Fruit fly (Drosophila melanogaster) whole organism, embryonic: ENCODE data around the gene Mms19.

ENCODE experiments used
- CG10267 ChIP-seq: fragments of 200-800 bp; sonication (Bioruptor generic); optimal IDR thresholded peaks from 2 replicates; lab custom pipeline; 2018; ENCODE audit warnings: missing biosample characterization, mild to moderate bottlenecking, missing genetic modification characterization, moderate library complexity
- CG10274 ChIP-seq: fragments of 200-800 bp; sonication (Bioruptor generic); optimal IDR thresholded peaks from 3 replicates; lab custom pipeline; 2017; ENCODE audit warnings: missing biosample characterization, mild to moderate bottlenecking, missing genetic modification characterization
- CG11398 ChIP-seq: fragments of 200-800 bp; sonication (Bioruptor generic); optimal IDR thresholded peaks from 2 replicates; lab custom pipeline; 2016; ENCODE audit warnings: missing biosample characterization, missing genetic modification characterization
- CG11504 ChIP-seq: fragments of 200-800 bp; sonication (Bioruptor generic); optimal IDR thresholded peaks from 3 replicates; lab custom pipeline; 2019; ENCODE audit warnings: missing biosample characterization, mild to moderate bottlenecking, missing genetic modification characterization, moderate library complexity
- CG12071 ChIP-seq: fragments of 200-800 bp; sonication (Bioruptor generic); optimal IDR thresholded peaks from 3 replicates; lab custom pipeline; 2018; ENCODE audit warnings: missing biosample characterization, mild to moderate bottlenecking, missing genetic modification characterization
- CG12219 ChIP-seq: fragments of 200-800 bp; sonication (Bioruptor generic); optimal IDR thresholded peaks from 3 replicates; lab custom pipeline; 2018; ENCODE audit warnings: missing biosample characterization, mild to moderate bottlenecking, missing genetic modification characterization
- CG12744 ChIP-seq: fragments of 200-800 bp; sonication (Bioruptor generic); optimal IDR thresholded peaks from 2 replicates; lab custom pipeline; 2016; ENCODE audit warnings: missing biosample characterization, missing genetic modification characterization
- CG15269 ChIP-seq: fragments of 200-800 bp; sonication (Bioruptor generic); optimal IDR thresholded peaks from 2 replicates; lab custom pipeline; 2018; ENCODE audit warnings: missing biosample characterization, mild to moderate bottlenecking, missing genetic modification characterization, moderate library complexity
- CG15479 ChIP-seq: fragments of 200-800 bp; sonication (Bioruptor generic); optimal IDR thresholded peaks from 3 replicates; lab custom pipeline; 2019; ENCODE audit warnings: missing biosample characterization, mild to moderate bottlenecking, missing genetic modification characterization, moderate library complexity
- CG15601 ChIP-seq: fragments of 200-800 bp; sonication (Bioruptor generic); optimal IDR thresholded peaks from 3 replicates; lab custom pipeline; 2019; ENCODE audit warnings: missing biosample characterization, mild to moderate bottlenecking, missing genetic modification characterization, moderate library complexity
- CG1647 ChIP-seq: fragments of 200-800 bp; sonication (Bioruptor generic); optimal IDR thresholded peaks from 3 replicates; lab custom pipeline; 2016; ENCODE audit warnings: missing biosample characterization, missing genetic modification characterization
- CG16863 ChIP-seq: fragments of 200-800 bp; sonication (Bioruptor generic); optimal IDR thresholded peaks from 3 replicates; lab custom pipeline; 2016; ENCODE audit warnings: missing biosample characterization, missing genetic modification characterization
- CG17328 ChIP-seq: fragments of 200-800 bp; sonication (Bioruptor generic); IDR thresholded peaks from 2 replicates; pipeline ENCODE4 v1.3.6; 2022; ENCODE audit warnings: missing biosample characterization, missing genetic modification characterization
- CG17361 ChIP-seq: fragments of 200-800 bp; sonication (Bioruptor generic); IDR thresholded peaks from 3 replicates; pipeline ENCODE4 v1.3.6; 2022; ENCODE audit warnings: missing biosample characterization, missing genetic modification characterization
- CG2678 ChIP-seq: fragments of 200-800 bp; sonication (Bioruptor generic); optimal IDR thresholded peaks from 3 replicates; lab custom pipeline; 2019; ENCODE audit warnings: missing biosample characterization, mild to moderate bottlenecking, missing genetic modification characterization, moderate library complexity
- CG30403 ChIP-seq: fragments of 200-800 bp; sonication (Bioruptor generic); optimal IDR thresholded peaks from 3 replicates; lab custom pipeline; 2016; ENCODE audit warnings: missing biosample characterization, missing genetic modification characterization
- CG3281 ChIP-seq: fragments of 200-800 bp; sonication (Bioruptor generic); optimal IDR thresholded peaks from 3 replicates; lab custom pipeline; 2017; ENCODE audit warnings: missing biosample characterization, mild to moderate bottlenecking, missing genetic modification characterization
- CG3726 ChIP-seq: fragments of 200-800 bp; sonication (Bioruptor generic); IDR thresholded peaks from 3 replicates; pipeline ENCODE4, ENCODE4 v1.3.6; 2022; ENCODE audit warnings: missing biosample characterization, missing genetic modification characterization
- CG42726 ChIP-seq: fragments of 200-800 bp; sonication (Bioruptor generic); IDR thresholded peaks from 2 replicates; pipeline ENCODE4 v1.3.6; 2022; ENCODE audit warnings: missing biosample characterization, missing genetic modification characterization; ENCODE audit not compliant: partially characterized antibody
- CG6765 ChIP-seq: fragments of 200-800 bp; sonication (Bioruptor generic); optimal IDR thresholded peaks from 3 replicates; lab custom pipeline; 2017; ENCODE audit warnings: missing biosample characterization, mild to moderate bottlenecking, missing genetic modification characterization
- CG7357 ChIP-seq: fragments of 200-800 bp; sonication (Bioruptor generic); IDR thresholded peaks from 3 replicates; pipeline ENCODE4 v1.3.6; 2022; ENCODE audit warnings: missing biosample characterization, missing genetic modification characterization
- CG7928 ChIP-seq: fragments of 200-800 bp; sonication (Bioruptor generic); optimal IDR thresholded peaks from 2 replicates; lab custom pipeline; 2017; ENCODE audit warnings: missing biosample characterization, mild to moderate bottlenecking, missing genetic modification characterization
- Dip3 ChIP-seq: fragments of 200-800 bp; sonication (Bioruptor generic); optimal IDR thresholded peaks from 3 replicates; lab custom pipeline; 2016; ENCODE audit warnings: missing biosample characterization, missing genetic modification characterization
- Elba2 ChIP-seq: fragments of 200-800 bp; sonication (Bioruptor generic); optimal IDR thresholded peaks from 3 replicates; lab custom pipeline; 2016; ENCODE audit warnings: missing biosample characterization, missing genetic modification characterization
- Fer2 ChIP-seq: fragments of 200-800 bp; sonication (Bioruptor generic); optimal IDR thresholded peaks from 2 replicates; lab custom pipeline; 2018; ENCODE audit warnings: missing biosample characterization, mild to moderate bottlenecking, missing genetic modification characterization, moderate library complexity
- HLH54F ChIP-seq: fragments of 200-800 bp; sonication (Bioruptor generic); optimal IDR thresholded peaks from 3 replicates; lab custom pipeline; 2016; ENCODE audit warnings: missing biosample characterization, missing genetic modification characterization
- HmgD ChIP-seq: fragments of 200-800 bp; sonication (Bioruptor generic); optimal IDR thresholded peaks from 3 replicates; lab custom pipeline; 2016; ENCODE audit warnings: missing biosample characterization, missing genetic modification characterization
- Med ChIP-seq: fragments of 200-800 bp; sonication (Bioruptor generic); peaks from one replicate; lab custom pipeline; 2016; ENCODE audit warnings: missing biosample characterization, missing genetic modification characterization, mild to moderate bottlenecking, inconsistent platforms, moderate library complexity
- Nf-YA ChIP-seq: fragments of 200-800 bp; sonication (Bioruptor generic); IDR thresholded peaks from 2 replicates; pipeline ENCODE4 v1.3.6; 2022; ENCODE audit warnings: missing biosample characterization, missing genetic modification characterization
- ab ChIP-seq: fragments of 200-800 bp; sonication (Bioruptor generic); optimal IDR thresholded peaks from 2 replicates; lab custom pipeline; 2016; ENCODE audit warnings: missing biosample characterization, missing genetic modification characterization
- ac ChIP-seq: fragments of 200-800 bp; sonication (Bioruptor generic); optimal IDR thresholded peaks from 3 replicates; lab custom pipeline; 2017; ENCODE audit warnings: missing biosample characterization, mild to moderate bottlenecking, missing genetic modification characterization
- amos ChIP-seq: fragments of 200-800 bp; sonication (Bioruptor generic); IDR thresholded peaks from 2 replicates; pipeline ENCODE4 v1.3.6; 2022; ENCODE audit warnings: missing biosample characterization, missing genetic modification characterization; ENCODE audit not compliant: partially characterized antibody
- ash1 ChIP-seq: fragments of 200-800 bp; sonication (Bioruptor generic); optimal IDR thresholded peaks from 2 replicates; lab custom pipeline; 2018; ENCODE audit warnings: missing biosample characterization, mild to moderate bottlenecking, missing genetic modification characterization
- chif ChIP-seq, 2 experiments: fragments of 200-800 bp; sonication (Bioruptor generic); optimal IDR thresholded peaks; 3 replicates each; lab custom pipeline; 2016; ENCODE audit warnings: missing biosample characterization in 2 of 2, missing genetic modification characterization in 2 of 2
- crp ChIP-seq, 2 experiments: fragments of 200-800 bp; sonication (Bioruptor generic); optimal IDR thresholded peaks; 2 replicates in 1 of 2; 3 replicates in 1 of 2; lab custom pipeline; 2017; ENCODE audit warnings: missing biosample characterization in 2 of 2, missing genetic modification characterization in 2 of 2, mild to moderate bottlenecking in 1 of 2, moderate library complexity in 1 of 2
- dmrt11E ChIP-seq: fragments of 200-800 bp; sonication (Bioruptor generic); optimal IDR thresholded peaks from 3 replicates; lab custom pipeline; 2018; ENCODE audit warnings: missing biosample characterization, mild to moderate bottlenecking, missing genetic modification characterization, moderate library complexity
- eve ChIP-seq, 2 experiments: fragments of >200 bp; optimal IDR thresholded peaks; 2 replicates each; lab custom pipeline; 2017; ENCODE audit warnings: missing biosample characterization in 2 of 2, missing genetic modification characterization in 2 of 2
- gem ChIP-seq: fragments of 200-800 bp; sonication (Bioruptor generic); optimal IDR thresholded peaks from 2 replicates; lab custom pipeline; 2019; ENCODE audit warnings: missing biosample characterization, mild to moderate bottlenecking, missing genetic modification characterization, moderate library complexity
- gt ChIP-seq: fragments of 200-800 bp; sonication (Bioruptor generic); IDR thresholded peaks from 2 replicates; pipeline ENCODE4 v1.3.6; 2022; ENCODE audit warnings: missing biosample characterization, missing genetic modification characterization
- maf-S ChIP-seq: fragments of 200-800 bp; sonication (Bioruptor generic); optimal IDR thresholded peaks from 2 replicates; lab custom pipeline; 2016; ENCODE audit warnings: missing biosample characterization, missing genetic modification characterization
- p53 ChIP-seq: fragments of 200-800 bp; sonication (Bioruptor generic); optimal IDR thresholded peaks from 2 replicates; lab custom pipeline; 2016; ENCODE audit warnings: missing biosample characterization, missing genetic modification characterization
- pb ChIP-seq: fragments of 200-800 bp; sonication (Bioruptor generic); optimal IDR thresholded peaks from 3 replicates; lab custom pipeline; 2016; ENCODE audit warnings: missing biosample characterization, missing genetic modification characterization
- phol ChIP-seq: fragments of 200-800 bp; sonication (Bioruptor generic); optimal IDR thresholded peaks from 3 replicates; lab custom pipeline; 2018; ENCODE audit warnings: missing biosample characterization, mild to moderate bottlenecking, missing genetic modification characterization, moderate library complexity
- pzg ChIP-seq: fragments of 200-800 bp; sonication (Bioruptor generic); optimal IDR thresholded peaks from 3 replicates; lab custom pipeline; 2018; ENCODE audit warnings: missing biosample characterization, mild to moderate bottlenecking, missing genetic modification characterization, moderate library complexity
- sc ChIP-seq, 3 experiments: fragments of >200 bp in 2 of 3; fragments of 200-800 bp in 1 of 3; sonication (Bioruptor generic) in 1 of 3; optimal IDR thresholded peaks; 2 replicates in 2 of 3; 3 replicates in 1 of 3; lab custom pipeline; 2017; ENCODE audit warnings: mild to moderate bottlenecking in 1 of 3, missing biosample characterization in 1 of 3, missing genetic modification characterization in 1 of 3, missing genetic modification reagents in 1 of 3
- scrt ChIP-seq: fragments of 200-800 bp; sonication (Bioruptor generic); optimal IDR thresholded peaks from 2 replicates; lab custom pipeline; 2018; ENCODE audit warnings: missing biosample characterization, mild to moderate bottlenecking, missing genetic modification characterization, moderate library complexity
- slbo ChIP-seq: fragments of 200-800 bp; sonication (Bioruptor generic); IDR thresholded peaks from 2 replicates; pipeline ENCODE4 v1.3.6; 2022; ENCODE audit warnings: missing biosample characterization, missing genetic modification characterization
- zf30C ChIP-seq: fragments of 200-800 bp; sonication (Bioruptor generic); optimal IDR thresholded peaks from 3 replicates; lab custom pipeline; 2018; ENCODE audit warnings: missing biosample characterization, mild to moderate bottlenecking, missing genetic modification characterization

Gene Mms19

DNA sequence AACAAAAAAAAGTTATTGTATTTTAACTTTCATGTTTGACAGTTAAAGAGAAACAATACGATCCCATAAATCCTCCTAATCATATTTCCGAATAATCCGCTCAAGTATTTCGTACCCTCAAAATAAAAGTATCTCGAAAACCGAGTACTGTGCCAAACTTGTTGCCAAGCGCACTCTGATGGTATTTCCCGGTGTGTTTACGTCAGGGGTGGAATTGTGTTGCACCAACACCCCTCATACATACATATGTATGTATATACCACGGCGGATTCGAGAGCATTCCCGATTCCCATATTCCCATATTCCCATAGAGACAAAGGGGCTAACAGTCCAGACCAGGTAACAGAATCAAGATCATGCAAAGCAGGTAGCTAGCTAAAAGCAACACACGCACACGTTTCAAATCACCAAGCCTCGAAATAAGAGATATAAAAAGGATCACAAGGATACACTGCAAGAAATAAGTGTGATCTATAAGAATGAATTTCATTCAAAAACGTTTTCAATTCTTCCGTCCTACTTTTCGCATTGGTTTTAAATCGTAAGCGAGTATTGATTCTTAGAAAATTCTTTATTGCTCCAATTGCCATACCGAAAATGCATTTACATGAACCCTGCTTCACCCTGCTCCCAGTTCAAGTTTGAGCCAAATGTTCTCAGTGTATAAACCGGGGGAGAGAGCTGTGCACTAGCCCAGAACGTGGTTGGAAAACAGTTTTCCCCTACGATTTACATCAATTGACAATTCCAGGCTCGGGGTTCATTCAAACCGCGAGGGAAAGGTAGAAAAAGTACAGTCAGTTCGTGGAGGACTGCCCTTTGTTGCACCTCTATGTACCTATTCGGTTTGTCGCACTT, 20.2 kb upstream of the Mms19 start (continued):
- peak; percentile 51 for TF ChIP-seq CG1647 (GFP tag; lab: Kevin White, UChicago)
- no peak for TF ChIP-seq CG7928 (GFP tag; lab: Kevin White, UChicago)
- TF ChIP-seq pb (GFP tag; lab: Kevin White, UChicago) = peak; percentile 74
- no peak for TF ChIP-seq CG3281 (GFP tag; lab: Kevin White, UChicago)
- TF ChIP-seq crp (GFP tag; optimal IDR thresholded peaks at IDR 0.05; lab: Kevin White, UChicago) = no peak
- peak; percentile 72 for TF ChIP-seq CG30403 (GFP tag; lab: Kevin White, UChicago)
- peak; percentile 87 for TF ChIP-seq CG10267
- TF ChIP-seq amos (GFP tag; lab: Robert Waterston, UW) = no peak
- TF ChIP-seq phol (tag; lab: Kevin White, UChicago) = peak; percentile 85
- peak; percentile 74 for TF ChIP-seq CG11398
- peak; percentile 51; the same call in 1 of the 2 replicates for TF ChIP-seq gt (GFP tag; lab: Robert Waterston, UW)
- no peak for TF ChIP-seq pzg (GFP tag; lab: Kevin White, UChicago)
- peak; percentile 18 for TF ChIP-seq Dip3 (GFP tag; lab: Kevin White, UChicago)
- peak; percentile 59 for TF ChIP-seq ab (GFP tag; lab: Kevin White, UChicago)
- no peak for TF ChIP-seq ash1
- TF ChIP-seq HmgD = peak; percentile 14
- TF ChIP-seq CG7357 (GFP tag; lab: Robert Waterston, UW) = peak; percentile 46; the same call in 1 of the 3 replicates
- peak; percentile 71 for TF ChIP-seq CG2678
- TF ChIP-seq CG12744 = peak; percentile 42
- no peak for TF ChIP-seq CG10274 (GFP tag; lab: Kevin White, UChicago)
- TF ChIP-seq slbo (GFP tag; lab: Robert Waterston, UW) = no peak
- no peak for TF ChIP-seq Fer2 (tag; lab: Kevin White, UChicago)
- peak; percentile 90 for TF ChIP-seq Elba2
- peak; percentile 63 for TF ChIP-seq maf-S (GFP tag; lab: Kevin White, UChicago)
- TF ChIP-seq CG42726 = no peak
- no peak for TF ChIP-seq scrt (GFP tag; lab: Kevin White, UChicago)
- peak; percentile 87 for TF ChIP-seq CG17361 (GFP tag; lab: Robert Waterston, UW)
- no peak for TF ChIP-seq CG3726 (GFP tag; lab: Robert Waterston, UW)
- peak; percentile 40 for TF ChIP-seq HLH54F (GFP tag; lab: Kevin White, UChicago)
- peak; percentile 93 for TF ChIP-seq ac
- no peak for TF ChIP-seq CG15269 (tag; lab: Kevin White, UChicago)
- peak; percentile 58 for TF ChIP-seq p53 (GFP tag; lab: Kevin White, UChicago)
- TF ChIP-seq gem (tag; lab: Kevin White, UChicago) = peak; percentile 90
- TF ChIP-seq CG16863 (GFP tag; lab: Kevin White, UChicago) = peak; percentile 75
- TF ChIP-seq zf30C (GFP tag; lab: Kevin White, UChicago) = peak; percentile 100
- TF ChIP-seq Nf-YA (GFP tag; lab: Robert Waterston, UW) = no peak
- peak; percentile 82 for TF ChIP-seq CG17328 (GFP tag; lab: Robert Waterston, UW)
- peak; percentile 87 for TF ChIP-seq Med
- peak; percentile 68 for TF ChIP-seq CG12219 (GFP tag; lab: Kevin White, UChicago)
- no peak for TF ChIP-seq sc (optimal IDR thresholded peaks at IDR 0.05; lab: Kevin White, UChicago)
- peak; percentile 70 for TF ChIP-seq sc (GFP tag; optimal IDR thresholded peaks at IDR 0.05; lab: Kevin White, UChicago)
- peak; percentile 77 to 93 for TF ChIP-seq chif (GFP tag; optimal IDR thresholded peaks at IDR 0.05; lab: Kevin White, UChicago)
- peak; percentile 98 for TF ChIP-seq dmrt11E (tag; lab: Kevin White, UChicago)
- peak; percentile 87 to 88 for TF ChIP-seq eve (GFP tag; optimal IDR thresholded peaks at IDR 0.05; lab: Kevin White, UChicago)
- peak; percentile 65 for TF ChIP-seq CG15601 (tag; lab: Kevin White, UChicago)
- peak; percentile 73 for TF ChIP-seq CG11504 (tag; lab: Kevin White, UChicago)
- TF ChIP-seq CG12071 (GFP tag; lab: Kevin White, UChicago) = no peak
- peak; percentile 97 for TF ChIP-seq CG15479 (GFP tag; lab: Kevin White, UChicago)
- TF ChIP-seq CG6765 (GFP tag; lab: Kevin White, UChicago) = no peak
